Fruit fly (Drosophila melanogaster) whole organism, prepupa: ENCODE results near the gene mRpS18B.

Experiments
- Blimp-1 ChIP-seq: fragments of 200-800 bp; sonication (Bioruptor generic); optimal IDR thresholded peaks from 3 replicates; lab custom pipeline; 2017; ENCODE audit warnings: missing biosample characterization, missing genetic modification characterization, mild to moderate bottlenecking, moderate library complexity, missing genetic modification reagents
- CG10669 ChIP-seq: fragments of 200-800 bp; sonication (Bioruptor generic); optimal IDR thresholded peaks from 3 replicates; lab custom pipeline; 2018; ENCODE audit warnings: missing biosample characterization, mild to moderate bottlenecking, missing genetic modification characterization, moderate library complexity
- CG11294 ChIP-seq: fragments of 200-800 bp; sonication (Bioruptor generic); IDR thresholded peaks from 2 replicates; pipeline ENCODE4 v1.3.6; 2022; ENCODE audit warnings: missing biosample characterization, missing genetic modification characterization
- CG11902 ChIP-seq: fragments of 200-800 bp; sonication (Bioruptor generic); optimal IDR thresholded peaks from 3 replicates; lab custom pipeline; 2016; ENCODE audit warnings: missing biosample characterization, missing genetic modification characterization
- CG15336 ChIP-seq: fragments of 200-800 bp; sonication (Bioruptor generic); IDR thresholded peaks from 2 replicates; pipeline ENCODE4 v1.3.6; 2022; ENCODE audit warnings: missing biosample characterization, missing genetic modification characterization
- CG1621 ChIP-seq: fragments of 200-800 bp; sonication (Bioruptor generic); optimal IDR thresholded peaks from 3 replicates; lab custom pipeline; 2018; ENCODE audit warnings: missing biosample characterization, mild to moderate bottlenecking, missing genetic modification characterization
- CG31627 ChIP-seq: fragments of 200-800 bp; sonication (Bioruptor generic); optimal IDR thresholded peaks from 3 replicates; lab custom pipeline; 2016; ENCODE audit warnings: missing biosample characterization, missing genetic modification characterization
- CG32006 ChIP-seq: fragments of 200-800 bp; sonication (Bioruptor generic); optimal IDR thresholded peaks from 3 replicates; lab custom pipeline; 2017; ENCODE audit warnings: missing biosample characterization, mild to moderate bottlenecking, missing genetic modification characterization
- CG3919 ChIP-seq: fragments of 200-800 bp; sonication (Bioruptor generic); optimal IDR thresholded peaks from 3 replicates; lab custom pipeline; 2016; ENCODE audit warnings: missing biosample characterization, missing genetic modification characterization
- CG4318 ChIP-seq: fragments of 200-800 bp; sonication (Bioruptor generic); optimal IDR thresholded peaks from 3 replicates; lab custom pipeline; 2017; ENCODE audit warnings: missing biosample characterization, mild to moderate bottlenecking, missing genetic modification characterization
- CG6163 ChIP-seq: fragments of 200-800 bp; sonication (Bioruptor generic); IDR thresholded peaks from 3 replicates; pipeline ENCODE4 v1.3.6; 2022; ENCODE audit warnings: missing biosample characterization, missing genetic modification characterization
- CG6276 ChIP-seq: fragments of 200-800 bp; sonication (Bioruptor generic); optimal IDR thresholded peaks from 2 replicates; lab custom pipeline; 2017; ENCODE audit warnings: missing biosample characterization, mild to moderate bottlenecking, missing genetic modification characterization
- CG6854 ChIP-seq: fragments of 200-800 bp; sonication (Bioruptor generic); optimal IDR thresholded peaks from 2 replicates; lab custom pipeline; 2017; ENCODE audit warnings: missing biosample characterization, mild to moderate bottlenecking, missing genetic modification characterization
- CG7368 ChIP-seq: fragments of 200-800 bp; sonication (Bioruptor generic); optimal IDR thresholded peaks from 3 replicates; lab custom pipeline; 2016; ENCODE audit warnings: missing biosample characterization, missing genetic modification characterization
- CG8119 ChIP-seq: fragments of 200-800 bp; sonication (Bioruptor generic); IDR thresholded peaks from 3 replicates; pipeline ENCODE4 v1.3.6; 2022; ENCODE audit warnings: missing biosample characterization, missing genetic modification characterization
- CG8319 ChIP-seq: fragments of 200-800 bp; sonication (Bioruptor generic); optimal IDR thresholded peaks from 3 replicates; lab custom pipeline; 2016; ENCODE audit warnings: missing biosample characterization, missing genetic modification characterization
- CG9139 ChIP-seq: fragments of 200-800 bp; sonication (Bioruptor generic); optimal IDR thresholded peaks from 3 replicates; lab custom pipeline; 2017; ENCODE audit warnings: missing biosample characterization, mild to moderate bottlenecking, missing genetic modification characterization
- Eip75B ChIP-seq: fragments of 200-800 bp; sonication (Bioruptor generic); optimal IDR thresholded peaks from 3 replicates; lab custom pipeline; 2016; ENCODE audit warnings: missing biosample characterization, missing genetic modification characterization
- Eip78C ChIP-seq: fragments of 200-800 bp; sonication (Bioruptor generic); peaks from one replicate; lab custom pipeline; 2016; ENCODE audit warnings: missing biosample characterization, missing genetic modification characterization
- Eip93F ChIP-seq: fragments of 200-800 bp; sonication (Bioruptor generic); optimal IDR thresholded peaks from 2 replicates; lab custom pipeline; 2016; ENCODE audit warnings: missing biosample characterization, mild to moderate bottlenecking, missing genetic modification characterization
- Ets96B ChIP-seq: fragments of 200-800 bp; optimal IDR thresholded peaks from 2 replicates; lab custom pipeline; 2019; ENCODE audit warnings: missing biosample characterization, mild to moderate bottlenecking, missing genetic modification characterization, moderate library complexity
- Gug ChIP-seq: fragments of 200-800 bp; sonication (Bioruptor generic); IDR thresholded peaks from 2 replicates; pipeline ENCODE4 v1.3.6; 2022; ENCODE audit warnings: missing biosample characterization, missing genetic modification characterization
- Hr38 ChIP-seq: sonication (Bioruptor generic); optimal IDR thresholded peaks from 2 replicates; lab custom pipeline; 2016; ENCODE audit warnings: missing biosample characterization, missing genetic modification characterization
- Hr39 ChIP-seq: fragments of 200-800 bp; sonication (Bioruptor generic); optimal IDR thresholded peaks from 2 replicates; lab custom pipeline; 2016; ENCODE audit warnings: missing biosample characterization, missing genetic modification characterization
- Hr4 ChIP-seq: fragments of 200-800 bp; sonication (Bioruptor generic); optimal IDR thresholded peaks from 3 replicates; lab custom pipeline; 2016; ENCODE audit warnings: missing biosample characterization, missing genetic modification characterization
- Lpt ChIP-seq: fragments of 200-800 bp; sonication (Bioruptor generic); optimal IDR thresholded peaks from 3 replicates; lab custom pipeline; 2016; ENCODE audit warnings: missing biosample characterization, missing genetic modification characterization
- Met ChIP-seq: fragments of 200-800 bp; sonication (Bioruptor generic); optimal IDR thresholded peaks from 3 replicates; lab custom pipeline; 2016; ENCODE audit warnings: missing biosample characterization, missing genetic modification characterization
- OdsH ChIP-seq: fragments of 200-800 bp; sonication (Bioruptor generic); optimal IDR thresholded peaks from 3 replicates; lab custom pipeline; 2016; ENCODE audit warnings: missing biosample characterization, missing genetic modification characterization
- Sox14 ChIP-seq: fragments of 200-800 bp; sonication (Bioruptor generic); optimal IDR thresholded peaks from 3 replicates; lab custom pipeline; 2016; ENCODE audit warnings: missing biosample characterization, missing genetic modification characterization
- cyc ChIP-seq: fragments of 200-800 bp; sonication (Bioruptor generic); optimal IDR thresholded peaks from 3 replicates; lab custom pipeline; 2016; ENCODE audit warnings: missing biosample characterization, missing genetic modification characterization
- dac ChIP-seq: fragments of 200-800 bp; sonication (Bioruptor generic); optimal IDR thresholded peaks from 2 replicates; lab custom pipeline; 2017; ENCODE audit warnings: missing biosample characterization, mild to moderate bottlenecking, missing genetic modification characterization
- dsx ChIP-seq: fragments of 200-800 bp; optimal IDR thresholded peaks from 3 replicates; lab custom pipeline; 2019; ENCODE audit warnings: missing biosample characterization, mild to moderate bottlenecking, missing genetic modification characterization, moderate library complexity; ENCODE audit not compliant: poor library complexity, severe bottlenecking
- esn ChIP-seq: fragments of 200-800 bp; sonication (Bioruptor generic); optimal IDR thresholded peaks from 2 replicates; lab custom pipeline; 2016; ENCODE audit warnings: missing biosample characterization, mild to moderate bottlenecking, missing genetic modification characterization, moderate library complexity
- fd59A ChIP-seq: fragments of 200-800 bp; sonication (Bioruptor generic); optimal IDR thresholded peaks from 2 replicates; lab custom pipeline; 2017; ENCODE audit warnings: missing biosample characterization, mild to moderate bottlenecking, missing genetic modification characterization, missing genetic modification reagents
- fkh ChIP-seq: fragments of 200-800 bp; sonication (Bioruptor generic); optimal IDR thresholded peaks from 3 replicates; lab custom pipeline; 2017; ENCODE audit warnings: missing biosample characterization, mild to moderate bottlenecking, missing genetic modification characterization, moderate library complexity
- lz ChIP-seq: fragments of 200-800 bp; sonication (Bioruptor generic); optimal IDR thresholded peaks from 3 replicates; lab custom pipeline; 2016; ENCODE audit warnings: missing biosample characterization, missing genetic modification characterization
- salr ChIP-seq, 2 experiments: fragments of 200-800 bp; sonication (Bioruptor generic); optimal IDR thresholded peaks; 3 replicates each; lab custom pipeline; 2016 to 2018; ENCODE audit warnings: missing biosample characterization in 2 of 2, missing genetic modification characterization in 2 of 2, mild to moderate bottlenecking in 1 of 2
- spab ChIP-seq: fragments of 200-800 bp; sonication (Bioruptor generic); optimal IDR thresholded peaks from 2 replicates; lab custom pipeline; 2017; ENCODE audit warnings: missing biosample characterization, mild to moderate bottlenecking, missing genetic modification characterization, missing genetic modification reagents
- ss ChIP-seq, 2 experiments: fragments of 200-800 bp; sonication (Bioruptor generic); optimal IDR thresholded peaks; 2 replicates in 1 of 2; 3 replicates in 1 of 2; lab custom pipeline; 2017 to 2018; ENCODE audit warnings: mild to moderate bottlenecking in 2 of 2, missing biosample characterization in 2 of 2, missing genetic modification characterization in 2 of 2, moderate library complexity in 1 of 2
- svp ChIP-seq: fragments of 200-800 bp; sonication (Bioruptor generic); peaks from one replicate; lab custom pipeline; 2016; ENCODE audit warnings: missing biosample characterization, missing genetic modification characterization
- vri ChIP-seq: fragments of 200-800 bp; sonication (Bioruptor generic); optimal IDR thresholded peaks from 3 replicates; lab custom pipeline; 2016; ENCODE audit warnings: missing biosample characterization, mild to moderate bottlenecking, missing genetic modification characterization

The mRpS18B gene

dm6 chr2L:20146218-20146617 lies 49.2 kb upstream of the mRpS18B start (continued):
- TF ChIP-seq Blimp-1 (GFP tag; lab: Kevin White, UChicago) (no peak), CG15336 (GFP tag; lab: Robert Waterston, UW) (0 out of 2 replicates have a peak, but pooled peaks have one; percentile 22), CG32006 (GFP tag; lab: Kevin White, UChicago) (peak; percentile 45), CG31627 (GFP tag; lab: Kevin White, UChicago) (peak; percentile 45), Hr4 (peak; percentile 27), Eip78C (GFP tag; lab: Kevin White, UChicago) (peak; percentile 82), CG6854 (GFP tag; lab: Kevin White, UChicago) (no peak), CG6276 (GFP tag; lab: Kevin White, UChicago) (no peak), CG11294 (GFP tag; lab: Robert Waterston, UW) (no peak), lz (GFP tag; lab: Kevin White, UChicago) (peak; percentile 49), Hr38 (no peak), salr (GFP tag; optimal IDR thresholded peaks at IDR 0.05; lab: Kevin White, UChicago) (peak in 1 of 2 experiments; percentile 6), CG6163 (GFP tag; lab: Robert Waterston, UW) (peak; percentile 57; the same call in 2 of the 3 replicates)

DNA sequence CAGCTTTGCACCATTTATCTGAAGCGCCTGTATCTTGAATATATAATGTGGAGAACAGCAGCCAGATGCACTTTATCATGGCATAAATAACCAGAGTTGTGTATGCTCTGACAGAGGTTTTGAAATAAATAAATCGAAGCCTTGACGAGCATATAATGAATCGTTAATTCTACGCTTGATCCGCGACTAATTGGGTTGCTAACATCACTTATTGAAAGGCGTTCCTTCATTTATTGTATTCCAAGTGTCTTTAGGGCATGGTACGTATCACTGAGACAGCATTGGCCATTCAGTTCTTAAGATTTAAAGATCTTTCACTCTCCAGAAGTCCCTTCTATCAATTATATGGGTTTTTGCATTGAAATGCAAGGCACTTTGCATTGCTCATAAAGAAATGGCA lies 37.8 kb upstream of the mRpS18B start, which contains the start of gene CG10651:
Gene CG10651 (minus strand): TSS at position 101 of the 400 bp plus-strand sequence.
- TF ChIP-seq dsx (GFP tag; lab: Kevin White, UChicago) (no peak), CG3919 (no peak), svp (no peak), Hr39 (no peak), CG10669 (GFP tag; lab: Kevin White, UChicago) (no peak), ss (GFP tag; optimal IDR thresholded peaks at IDR 0.05; lab: Kevin White, UChicago) (no peak), Ets96B (tag; lab: Kevin White, UChicago) (no peak), CG8119 (GFP tag; lab: Robert Waterston, UW) (no peak), dac (GFP tag; lab: Kevin White, UChicago) (no peak), OdsH (GFP tag; lab: Kevin White, UChicago) (no peak), Lpt (GFP tag; lab: Kevin White, UChicago) (no peak), Eip93F (GFP tag; lab: Kevin White, UChicago) (no peak), CG8319 (GFP tag; lab: Kevin White, UChicago) (no peak), cyc (GFP tag; lab: Kevin White, UChicago) (no peak), CG4318 (no peak), vri (GFP tag; lab: Kevin White, UChicago) (no peak), CG11902 (GFP tag; lab: Kevin White, UChicago) (no peak), Blimp-1 (GFP tag; lab: Kevin White, UChicago) (no peak), Gug (GFP tag; lab: Robert Waterston, UW) (no peak)

DNA sequence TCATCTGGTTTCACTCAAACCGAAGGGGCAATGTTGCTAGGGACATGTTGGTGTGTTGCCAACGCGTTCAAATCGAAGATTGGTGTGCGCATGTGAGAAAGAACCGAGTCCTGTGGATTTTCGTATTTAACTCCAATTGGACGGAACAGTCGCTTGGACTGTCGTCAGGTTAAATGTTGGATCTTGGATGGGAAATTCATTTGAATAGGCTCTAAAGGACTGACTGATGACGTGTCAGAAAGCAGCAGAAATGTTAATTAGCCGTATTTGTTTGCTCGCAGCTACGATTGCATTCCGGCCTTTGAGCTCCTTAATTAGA lies 24.1 kb upstream of the mRpS18B start:
- no peak for TF ChIP-seq Hr4
- TF ChIP-seq CG3919 = no peak
- no peak for TF ChIP-seq Sox14
- no peak for TF ChIP-seq esn (GFP tag; lab: Kevin White, UChicago)
- no peak for TF ChIP-seq lz (GFP tag; lab: Kevin White, UChicago)
- no peak for TF ChIP-seq spab
- TF ChIP-seq CG9139 (GFP tag; lab: Kevin White, UChicago) = no peak
- no peak for TF ChIP-seq fd59A (GFP tag; lab: Kevin White, UChicago)
- no peak for TF ChIP-seq Lpt (GFP tag; lab: Kevin White, UChicago)
- TF ChIP-seq CG1621 (tag; lab: Kevin White, UChicago) = no peak
- no peak for TF ChIP-seq svp
- TF ChIP-seq CG11902 (GFP tag; lab: Kevin White, UChicago) = no peak
- TF ChIP-seq fkh = no peak
- TF ChIP-seq Met (GFP tag; lab: Kevin White, UChicago) = no peak
- no peak for TF ChIP-seq CG6163 (GFP tag; lab: Robert Waterston, UW)
- no peak for TF ChIP-seq Eip75B (GFP tag; lab: Kevin White, UChicago)
- TF ChIP-seq CG7368 (GFP tag; lab: Kevin White, UChicago) = no peak
- TF ChIP-seq Gug (GFP tag; lab: Robert Waterston, UW) = no peak
- no peak for TF ChIP-seq ss (GFP tag; optimal IDR thresholded peaks at IDR 0.05; lab: Kevin White, UChicago)
